Fruit fly (Drosophila melanogaster) S2 (cell line): ENCODE results near the gene lectin-24A.

ENCODE experiments used
- CG8478 ChIP-seq: fragments of >200 bp; optimal IDR thresholded peaks from 2 replicates; lab custom pipeline; 2018
- CTCF ChIP-seq, 2 experiments: fragments of >200 bp; optimal IDR thresholded peaks; 2 replicates each; lab custom pipeline; 2018

DNA sequence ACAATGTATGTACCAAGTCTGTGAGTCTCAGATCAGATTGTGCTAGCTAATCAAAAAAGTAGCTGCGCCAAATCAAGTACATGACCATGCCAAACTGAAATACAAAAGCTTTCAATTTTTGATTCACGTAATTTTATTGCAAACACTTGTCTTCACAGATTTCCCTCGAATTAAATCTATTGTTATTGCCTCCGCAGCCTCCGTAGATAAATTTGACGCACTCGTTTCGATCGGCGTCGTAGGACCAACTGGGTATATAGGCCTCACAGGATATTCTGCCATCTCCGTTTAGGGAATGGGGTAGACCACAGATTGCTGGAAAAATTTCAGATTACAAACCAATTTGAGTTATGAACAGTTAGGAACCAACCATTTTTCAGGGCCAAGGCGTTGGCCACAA is 22.7 kb downstream of the lectin-24A start, which contains the start of gene CG43165:
- TF ChIP-seq CG8478 (lab: Kevin White, UChicago), result no peak
- TF ChIP-seq CTCF (optimal IDR thresholded peaks at IDR 0.05; lab: Kevin White, UChicago), result no peak
